Fruit fly (Drosophila melanogaster) whole organism, embryonic: ENCODE measurements around the gene CG43184.
A peak's percentile ranks its signal among the peaks of the same experiment; 100 is the strongest.

Source experiments
- Aef1 ChIP-seq: fragments of 200-800 bp; sonication (Bioruptor generic); IDR thresholded peaks from 3 replicates; pipeline ENCODE4 v1.3.6; 2022; ENCODE audit warnings: missing biosample characterization, missing genetic modification characterization
- CG10979 ChIP-seq: fragments of 200-800 bp; sonication (Bioruptor generic); optimal IDR thresholded peaks from 2 replicates; lab custom pipeline; 2018; ENCODE audit warnings: missing biosample characterization, mild to moderate bottlenecking, missing genetic modification characterization, moderate library complexity
- CG11093 ChIP-seq: fragments of 200-800 bp; sonication (Bioruptor generic); IDR thresholded peaks from 3 replicates; pipeline ENCODE4 v1.3.6; 2022; ENCODE audit warnings: missing biosample characterization, missing genetic modification characterization
- CG11456 ChIP-seq: fragments of 200-800 bp; sonication (Bioruptor generic); IDR thresholded peaks from 3 replicates; pipeline ENCODE4 v1.3.6; 2022; ENCODE audit warnings: missing biosample characterization, missing genetic modification characterization
- CG11560 ChIP-seq: fragments of 200-800 bp; sonication (Bioruptor generic); IDR thresholded peaks from 3 replicates; pipeline ENCODE4 v1.3.6; 2022; ENCODE audit warnings: missing biosample characterization, missing genetic modification characterization
- CG13424 ChIP-seq: fragments of 200-800 bp; sonication (Bioruptor generic); optimal IDR thresholded peaks from 2 replicates; lab custom pipeline; 2019; ENCODE audit warnings: missing biosample characterization, mild to moderate bottlenecking, missing genetic modification characterization, moderate library complexity
- CG14441 ChIP-seq: fragments of 200-800 bp; sonication (Bioruptor generic); IDR thresholded peaks from 2 replicates; pipeline ENCODE4 v1.3.6; 2022; ENCODE audit warnings: missing biosample characterization, missing genetic modification characterization
- CG16813 ChIP-seq: fragments of 200-800 bp; sonication (Bioruptor generic); IDR thresholded peaks from 3 replicates; pipeline ENCODE4 v1.3.6; 2022; ENCODE audit warnings: missing biosample characterization, missing genetic modification characterization; ENCODE audit not compliant: partially characterized antibody
- CG2875 ChIP-seq: fragments of 200-800 bp; sonication (Bioruptor generic); optimal IDR thresholded peaks from 2 replicates; lab custom pipeline; 2017; ENCODE audit warnings: missing biosample characterization, mild to moderate bottlenecking, missing genetic modification characterization, missing genetic modification reagents
- CG33213 ChIP-seq: fragments of 200-800 bp; sonication (Bioruptor generic); optimal IDR thresholded peaks from 3 replicates; lab custom pipeline; 2016; ENCODE audit warnings: missing biosample characterization, missing genetic modification characterization
- CG33557 ChIP-seq: fragments of 200-800 bp; sonication (Bioruptor generic); optimal IDR thresholded peaks from 2 replicates; lab custom pipeline; 2019; ENCODE audit warnings: missing biosample characterization, mild to moderate bottlenecking, missing genetic modification characterization, moderate library complexity
- CG4730 ChIP-seq: fragments of 200-800 bp; sonication (Bioruptor generic); IDR thresholded peaks from 2 replicates; pipeline ENCODE4 v1.3.6; 2022; ENCODE audit warnings: missing biosample characterization, missing genetic modification characterization
- CG5245 ChIP-seq: fragments of 200-800 bp; sonication (Bioruptor generic); optimal IDR thresholded peaks from 3 replicates; lab custom pipeline; 2016; ENCODE audit warnings: missing biosample characterization, missing genetic modification characterization
- CG6683 ChIP-seq: fragments of 200-800 bp; sonication (Bioruptor generic); optimal IDR thresholded peaks from 2 replicates; lab custom pipeline; 2017; ENCODE audit warnings: missing biosample characterization, mild to moderate bottlenecking, missing genetic modification characterization, missing genetic modification reagents
- CG7963 ChIP-seq: fragments of 200-800 bp; sonication (Bioruptor generic); IDR thresholded peaks from 3 replicates; pipeline ENCODE4 v1.3.6; 2022; ENCODE audit warnings: missing biosample characterization, missing genetic modification characterization; ENCODE audit not compliant: partially characterized antibody
- CG8944 ChIP-seq: fragments of 200-800 bp; sonication (Bioruptor generic); optimal IDR thresholded peaks from 3 replicates; lab custom pipeline; 2016; ENCODE audit warnings: missing biosample characterization, missing genetic modification characterization
- CG9215 ChIP-seq: fragments of 200-800 bp; sonication (Bioruptor generic); IDR thresholded peaks from 2 replicates; pipeline ENCODE4 v1.3.6; 2022; ENCODE audit warnings: missing biosample characterization, missing genetic modification characterization
- CG9609 ChIP-seq: fragments of 200-800 bp; sonication (Bioruptor generic); optimal IDR thresholded peaks from 3 replicates; lab custom pipeline; 2016; ENCODE audit warnings: missing biosample characterization, missing genetic modification characterization
- CG9817 ChIP-seq: fragments of 200-800 bp; sonication (Bioruptor generic); optimal IDR thresholded peaks from 2 replicates; lab custom pipeline; 2018; ENCODE audit warnings: missing biosample characterization, mild to moderate bottlenecking, missing genetic modification characterization, moderate library complexity
- Chrac-16 ChIP-seq: fragments of 200-800 bp; sonication (Bioruptor generic); optimal IDR thresholded peaks from 3 replicates; lab custom pipeline; 2016; ENCODE audit warnings: missing biosample characterization, missing genetic modification characterization
- Dfd ChIP-seq, 2 experiments: fragments of >200 bp; optimal IDR thresholded peaks; 2 replicates each; lab custom pipeline; 2017; ENCODE audit warnings: missing biosample characterization in 2 of 2, missing genetic modification characterization in 2 of 2
- Ets65A ChIP-seq: fragments of 200-800 bp; sonication (Bioruptor generic); peaks from one replicate; lab custom pipeline; 2016; ENCODE audit warnings: missing biosample characterization, missing genetic modification characterization
- Ets97D ChIP-seq: fragments of 200-800 bp; sonication (Bioruptor generic); optimal IDR thresholded peaks from 3 replicates; lab custom pipeline; 2016; ENCODE audit warnings: missing biosample characterization, missing genetic modification characterization
- Hey ChIP-seq: fragments of 200-800 bp; sonication (Bioruptor generic); optimal IDR thresholded peaks from 3 replicates; lab custom pipeline; 2018; ENCODE audit warnings: missing biosample characterization, mild to moderate bottlenecking, missing genetic modification characterization
- Hr3 ChIP-seq: fragments of 200-800 bp; sonication (Bioruptor generic); optimal IDR thresholded peaks from 3 replicates; lab custom pipeline; 2016; ENCODE audit warnings: missing biosample characterization, missing genetic modification characterization
- Oaz ChIP-seq: fragments of 200-800 bp; sonication (Bioruptor generic); IDR thresholded peaks from 2 replicates; pipeline ENCODE4 v1.3.6; 2022; ENCODE audit warnings: missing biosample characterization, missing genetic modification characterization
- Ravus ChIP-seq: fragments of 200-800 bp; sonication (Bioruptor generic); IDR thresholded peaks from 2 replicates; pipeline ENCODE4 v1.3.6; 2022; ENCODE audit warnings: missing biosample characterization, missing genetic modification characterization
- Rfx ChIP-seq: fragments of 200-800 bp; sonication (Bioruptor generic); IDR thresholded peaks from 2 replicates; pipeline ENCODE4 v1.3.6; 2022; ENCODE audit warnings: missing biosample characterization, missing genetic modification characterization
- Tbp ChIP-seq: fragments of >200 bp; optimal IDR thresholded peaks from 2 replicates; lab custom pipeline; 2018; ENCODE audit warnings: missing biosample characterization, missing genetic modification characterization
- ato ChIP-seq: fragments of 200-800 bp; sonication (Bioruptor generic); IDR thresholded peaks from 2 replicates; pipeline ENCODE4 v1.3.6; 2022; ENCODE audit warnings: missing biosample characterization, missing genetic modification characterization; ENCODE audit not compliant: partially characterized antibody
- cg ChIP-seq: fragments of 200-800 bp; sonication (Bioruptor generic); optimal IDR thresholded peaks from 3 replicates; lab custom pipeline; 2019; ENCODE audit warnings: missing biosample characterization, mild to moderate bottlenecking, missing genetic modification characterization, moderate library complexity
- ind ChIP-seq: fragments of 200-800 bp; sonication (Bioruptor generic); optimal IDR thresholded peaks from 3 replicates; lab custom pipeline; 2016; ENCODE audit warnings: missing biosample characterization, missing genetic modification characterization
- ken ChIP-seq: fragments of 200-800 bp; sonication (Bioruptor generic); IDR thresholded peaks from 3 replicates; pipeline ENCODE4 v1.3.6; 2022; ENCODE audit warnings: missing biosample characterization, missing genetic modification characterization
- knrl ChIP-seq: fragments of 200-800 bp; sonication (Bioruptor generic); IDR thresholded peaks from 3 replicates; pipeline ENCODE4 v1.3.6; 2022; ENCODE audit warnings: missing biosample characterization, missing genetic modification characterization; ENCODE audit not compliant: partially characterized antibody
- lov ChIP-seq, 2 experiments: fragments of 200-800 bp in 1 of 2; fragments of >200 bp in 1 of 2; sonication (Bioruptor generic) in 1 of 2; IDR thresholded peaks in 1 of 2; optimal IDR thresholded peaks in 1 of 2; 2 replicates in 1 of 2; 3 replicates in 1 of 2; pipeline versions ENCODE4 v1.3.6 to Lab custom; 2017 to 2022; ENCODE audit warnings: missing biosample characterization in 1 of 2, missing genetic modification characterization in 1 of 2
- mam ChIP-seq: fragments of 200-800 bp; sonication (Bioruptor generic); optimal IDR thresholded peaks from 3 replicates; lab custom pipeline; 2016; ENCODE audit warnings: missing biosample characterization, missing genetic modification characterization
- mld ChIP-seq: fragments of 200-800 bp; sonication (Bioruptor generic); IDR thresholded peaks from 3 replicates; pipeline ENCODE4 v1.3.6; 2022; ENCODE audit warnings: missing biosample characterization, missing genetic modification characterization; ENCODE audit not compliant: partially characterized antibody
- nerfin-2 ChIP-seq: fragments of 200-800 bp; sonication (Bioruptor generic); IDR thresholded peaks from 2 replicates; pipeline ENCODE4 v1.3.6; 2022; ENCODE audit warnings: missing biosample characterization, missing genetic modification characterization; ENCODE audit not compliant: partially characterized antibody
- nmo ChIP-seq: fragments of 200-800 bp; sonication (Bioruptor generic); optimal IDR thresholded peaks from 2 replicates; lab custom pipeline; 2018; ENCODE audit warnings: missing biosample characterization, mild to moderate bottlenecking, missing genetic modification characterization, moderate library complexity
- p53 ChIP-seq: fragments of 200-800 bp; sonication (Bioruptor generic); optimal IDR thresholded peaks from 2 replicates; lab custom pipeline; 2016; ENCODE audit warnings: missing biosample characterization, missing genetic modification characterization
- pan ChIP-seq, 4 experiments: fragments of >200 bp in 3 of 4; fragments of 200-800 bp in 1 of 4; sonication (Bioruptor generic) in 1 of 4; optimal IDR thresholded peaks in 3 of 4; IDR thresholded peaks in 1 of 4; 2 replicates each; pipeline versions ENCODE4 v1.3.6 to Lab custom; 2017 to 2022; ENCODE audit warnings: missing biosample characterization in 2 of 4, missing genetic modification characterization in 2 of 4, mixed read lengths in 1 of 4
- ro ChIP-seq: fragments of 200-800 bp; sonication (Bioruptor generic); IDR thresholded peaks from 2 replicates; pipeline ENCODE4 v1.3.6; 2022; ENCODE audit warnings: missing biosample characterization, missing genetic modification characterization
- sd ChIP-seq: fragments of 200-800 bp; sonication (Bioruptor generic); optimal IDR thresholded peaks from 3 replicates; lab custom pipeline; 2018; ENCODE audit warnings: missing biosample characterization, mild to moderate bottlenecking, missing genetic modification characterization, moderate library complexity
- slbo ChIP-seq: fragments of 200-800 bp; sonication (Bioruptor generic); IDR thresholded peaks from 2 replicates; pipeline ENCODE4 v1.3.6; 2022; ENCODE audit warnings: missing biosample characterization, missing genetic modification characterization
- tgo ChIP-seq: fragments of 200-800 bp; sonication (Bioruptor generic); IDR thresholded peaks from 3 replicates; pipeline ENCODE4 v1.3.6; 2022; ENCODE audit warnings: missing biosample characterization, missing genetic modification characterization
- trem ChIP-seq: fragments of 200-800 bp; optimal IDR thresholded peaks from 3 replicates; lab custom pipeline; 2019; ENCODE audit warnings: missing biosample characterization, mild to moderate bottlenecking, missing genetic modification characterization, moderate library complexity
- unpg ChIP-seq: fragments of 200-800 bp; sonication (Bioruptor generic); optimal IDR thresholded peaks from 3 replicates; lab custom pipeline; 2018; ENCODE audit warnings: missing biosample characterization, mild to moderate bottlenecking, missing genetic modification characterization, moderate library complexity
- wdn ChIP-seq: fragments of 200-800 bp; sonication (Bioruptor generic); IDR thresholded peaks from 2 replicates; pipeline ENCODE4 v1.3.6; 2022; ENCODE audit warnings: missing biosample characterization, missing genetic modification characterization
- yki ChIP-seq: fragments of >200 bp; optimal IDR thresholded peaks from 3 replicates; lab custom pipeline; 2018

Gene CG43184

dm6 chr3L:13845292-13845691, 7.7 kb downstream of the CG43184 start (continued):
- TF ChIP-seq ken (GFP tag; lab: Robert Waterston, UW) (peak; percentile 43; the same call in 1 of the 3 replicates), CG11456 (GFP tag; lab: Robert Waterston, UW) (peak; percentile 87), CG2875 (GFP tag; lab: Kevin White, UChicago) (no peak), CG9609 (GFP tag; lab: Kevin White, UChicago) (peak; percentile 33), CG11093 (GFP tag; lab: Robert Waterston, UW) (peak; percentile 46; the same call in 2 of the 3 replicates), CG8944 (GFP tag; lab: Kevin White, UChicago) (peak; percentile 20), lov (optimal IDR thresholded peaks at IDR 0.05; lab: Kevin White, UChicago) (no peak), lov (GFP tag; IDR thresholded peaks at IDR 0.05; lab: Robert Waterston, UW) (peak; percentile 37; the same call in 1 of the 3 replicates), ro (no peak), CG9215 (GFP tag; lab: Robert Waterston, UW) (peak; percentile 6; the same call in 1 of the 2 replicates), pan (optimal IDR thresholded peaks at IDR 0.05; lab: Kevin White, UChicago) (no peak), pan (GFP tag; optimal IDR thresholded peaks at IDR 0.05 in 1 of 2, IDR thresholded peaks at IDR 0.05 in 1 of 2) (peak in 1 of 2 experiments; percentile 38), p53 (peak; percentile 43), cg (GFP tag; lab: Kevin White, UChicago) (no peak), CG16813 (GFP tag; lab: Robert Waterston, UW) (peak; percentile 52; the same call in 2 of the 3 replicates), tgo (GFP tag; lab: Robert Waterston, UW) (no peak), unpg (no peak), CG9817 (tag; lab: Kevin White, UChicago) (peak; percentile 42), Hey (tag; lab: Kevin White, UChicago) (no peak), Ravus (no peak), Ets65A (GFP tag; lab: Kevin White, UChicago) (peak; percentile 96), nmo (peak; percentile 61), CG10979 (tag; lab: Kevin White, UChicago) (peak; percentile 99), Hr3 (GFP tag; lab: Kevin White, UChicago) (peak; percentile 32), Dfd (GFP tag; optimal IDR thresholded peaks at IDR 0.05; lab: Kevin White, UChicago) (peak in 1 of 2 experiments; percentile 73), CG6683 (GFP tag; lab: Kevin White, UChicago) (no peak), CG33213 (GFP tag; lab: Kevin White, UChicago) (peak; percentile 22), ato (peak; percentile 42), yki (lab: Kevin White, UChicago) (peak; percentile 32), trem (tag; lab: Kevin White, UChicago) (peak; percentile 28), CG11560 (peak; percentile 77), CG7963 (GFP tag; lab: Robert Waterston, UW) (peak; percentile 52; the same call in 2 of the 3 replicates), CG14441 (GFP tag; lab: Robert Waterston, UW) (0 out of 2 replicates have a peak, but pooled peaks have one; percentile 18), Aef1 (GFP tag; lab: Robert Waterston, UW) (peak; percentile 45; the same call in 1 of the 3 replicates), CG4730 (GFP tag; lab: Robert Waterston, UW) (peak; percentile 34; the same call in 1 of the 2 replicates), wdn (0 out of 2 replicates have a peak, but pooled peaks have one; percentile 37), Chrac-16 (GFP tag; lab: Kevin White, UChicago) (peak; percentile 17), mam (GFP tag; lab: Kevin White, UChicago) (peak; percentile 12), CG33557 (GFP tag; lab: Kevin White, UChicago) (no peak), slbo (GFP tag; lab: Robert Waterston, UW) (peak; percentile 79), CG5245 (peak; percentile 36), Oaz (0 out of 2 replicates have a peak, but pooled peaks have one; percentile 7), CG13424 (no peak), mld (GFP tag; lab: Robert Waterston, UW) (peak; percentile 44; the same call in 1 of the 3 replicates), ind (GFP tag; lab: Kevin White, UChicago) (peak; percentile 26), sd (no peak), Ets97D (GFP tag; lab: Kevin White, UChicago) (peak; percentile 50), Tbp (GFP tag; lab: Kevin White, UChicago) (no peak), nerfin-2 (GFP tag; lab: Robert Waterston, UW) (peak; percentile 43; the same call in 1 of the 2 replicates), knrl (GFP tag; lab: Robert Waterston, UW) (peak; percentile 53; the same call in 2 of the 3 replicates), Rfx (GFP tag; lab: Robert Waterston, UW) (peak; percentile 72; the same call in 1 of the 2 replicates)
